Worm (Caenorhabditis elegans) whole organism, L2 larva: ENCODE results near the gene C17H12.11.

Experiments used
- F13H6.1 ChIP-seq: sonication (generic microtip); optimal IDR thresholded peaks from 2 replicates; lab custom pipeline; 2016; ENCODE audit warnings: missing genetic modification characterization, missing compliant biosample characterization
- R02D3.7 ChIP-seq: fragments of 150-350 bp; optimal IDR thresholded peaks from 2 replicates; lab custom pipeline; 2014; ENCODE audit warnings: missing biosample characterization, missing genetic modification characterization
- Y55F3AM.14 ChIP-seq: fragments of 200-800 bp; sonication (Bioruptor generic); optimal IDR thresholded peaks from 2 replicates; lab custom pipeline; 2018; ENCODE audit warnings: mild to moderate bottlenecking, missing genetic modification characterization, missing compliant biosample characterization
- ZK546.5 ChIP-seq: sonication (generic microtip); optimal IDR thresholded peaks from 2 replicates; lab custom pipeline; 2017; ENCODE audit warnings: missing biosample characterization, missing genetic modification characterization
- aly-2 ChIP-seq: fragments of 150-350 bp; optimal IDR thresholded peaks from 2 replicates; lab custom pipeline; 2014; ENCODE audit warnings: missing biosample characterization, missing genetic modification characterization
- ama-1 ChIP-seq: fragments of 150-350 bp; optimal IDR thresholded peaks from 2 replicates; lab custom pipeline; 2018; ENCODE audit warnings: inconsistent platforms
- blmp-1 ChIP-seq: sonication (generic microtip); optimal IDR thresholded peaks from 2 replicates; lab custom pipeline; 2017; ENCODE audit warnings: missing genetic modification characterization, mild to moderate bottlenecking, missing compliant biosample characterization, antibody characterized with exemption, moderate library complexity; ENCODE audit not compliant: insufficient read depth
- ceh-82 ChIP-seq: fragments of 150-350 bp; optimal IDR thresholded peaks from 2 replicates; lab custom pipeline; 2014; ENCODE audit warnings: missing biosample characterization, missing genetic modification characterization
- dmd-4 ChIP-seq: sonication (generic microtip); optimal IDR thresholded peaks from 2 replicates; lab custom pipeline; 2017; ENCODE audit warnings: missing biosample characterization, missing genetic modification characterization
- elt-1 ChIP-seq: fragments of 150-350 bp; optimal IDR thresholded peaks from 2 replicates; lab custom pipeline; 2014; ENCODE audit warnings: missing biosample characterization, missing genetic modification characterization
- elt-3 ChIP-seq: sonication (generic microtip); optimal IDR thresholded peaks from 2 replicates; lab custom pipeline; 2017; ENCODE audit warnings: missing biosample characterization, missing genetic modification characterization
- fos-1 ChIP-seq: fragments of 150-350 bp; optimal IDR thresholded peaks from 2 replicates; lab custom pipeline; 2014; ENCODE audit warnings: missing biosample characterization, missing genetic modification characterization
- gmeb-1 ChIP-seq: fragments of 150-350 bp; optimal IDR thresholded peaks from 2 replicates; lab custom pipeline; 2014; ENCODE audit warnings: missing biosample characterization, missing genetic modification characterization
- lin-11 ChIP-seq: fragments of 150-350 bp; sonication (generic microtip); optimal IDR thresholded peaks from 2 replicates; lab custom pipeline; 2014; ENCODE audit warnings: missing biosample characterization, missing genetic modification characterization, inconsistent platforms, mixed read lengths
- lin-13 ChIP-seq: fragments of 150-350 bp; optimal IDR thresholded peaks from 2 replicates; lab custom pipeline; 2014; ENCODE audit warnings: missing biosample characterization, missing genetic modification reagents, missing genetic modification characterization
- lin-39 ChIP-seq: fragments of 150-350 bp; optimal IDR thresholded peaks from 2 replicates; lab custom pipeline; 2014; ENCODE audit warnings: missing biosample characterization, missing genetic modification reagents, missing genetic modification characterization
- lsy-2 ChIP-seq, 2 experiments: fragments of 150-350 bp in 1 of 2; sonication (generic microtip) in 1 of 2; optimal IDR thresholded peaks; 2 replicates each; lab custom pipeline; 2014 to 2017; ENCODE audit warnings: missing biosample characterization in 2 of 2, missing genetic modification characterization in 2 of 2
- mab-5 ChIP-seq: fragments of 150-350 bp; optimal IDR thresholded peaks from 2 replicates; lab custom pipeline; 2014; ENCODE audit warnings: missing biosample characterization, missing genetic modification characterization
- mbf-1 ChIP-seq: sonication (generic microtip); optimal IDR thresholded peaks from 2 replicates; lab custom pipeline; 2017; ENCODE audit warnings: missing biosample characterization, missing genetic modification characterization
- nhr-10 ChIP-seq: sonication (generic microtip); optimal IDR thresholded peaks from 2 replicates; lab custom pipeline; 2017; ENCODE audit warnings: missing biosample characterization, missing genetic modification characterization
- nhr-11 ChIP-seq: fragments of 150-350 bp; optimal IDR thresholded peaks from 2 replicates; lab custom pipeline; 2014; ENCODE audit warnings: missing biosample characterization, missing genetic modification characterization
- nhr-12 ChIP-seq: fragments of 150-350 bp; optimal IDR thresholded peaks from 2 replicates; lab custom pipeline; 2014; ENCODE audit warnings: missing biosample characterization, missing genetic modification characterization
- nhr-129 ChIP-seq: fragments of 150-350 bp; optimal IDR thresholded peaks from 2 replicates; lab custom pipeline; 2014; ENCODE audit warnings: missing biosample characterization, missing genetic modification characterization
- nhr-21 ChIP-seq: fragments of 150-350 bp; optimal IDR thresholded peaks from 2 replicates; lab custom pipeline; 2014; ENCODE audit warnings: missing biosample characterization, missing genetic modification characterization
- nhr-23 ChIP-seq: fragments of 150-350 bp; optimal IDR thresholded peaks from 2 replicates; lab custom pipeline; 2014; ENCODE audit warnings: missing biosample characterization, missing genetic modification reagents, missing genetic modification characterization
- nhr-237 ChIP-seq: fragments of 150-350 bp; optimal IDR thresholded peaks from 2 replicates; lab custom pipeline; 2014; ENCODE audit warnings: missing biosample characterization, missing genetic modification characterization
- nhr-77 ChIP-seq: fragments of 150-350 bp; optimal IDR thresholded peaks from 2 replicates; lab custom pipeline; 2014; ENCODE audit warnings: missing biosample characterization, missing genetic modification characterization
- peb-1 ChIP-seq: fragments of 150-350 bp; optimal IDR thresholded peaks from 2 replicates; lab custom pipeline; 2014; ENCODE audit warnings: missing biosample characterization, missing genetic modification characterization
- sem-4 ChIP-seq: fragments of 150-350 bp; optimal IDR thresholded peaks from 2 replicates; lab custom pipeline; 2014; ENCODE audit warnings: missing biosample characterization, missing genetic modification reagents, missing genetic modification characterization
- skn-1 ChIP-seq: sonication (generic microtip); optimal IDR thresholded peaks from 2 replicates; lab custom pipeline; 2017; ENCODE audit warnings: missing biosample characterization, missing genetic modification characterization
- sma-9 ChIP-seq, 2 experiments: fragments of 150-350 bp in 1 of 2; sonication (generic microtip) in 1 of 2; optimal IDR thresholded peaks; 2 replicates each; lab custom pipeline; 2014 to 2016; ENCODE audit warnings: missing genetic modification characterization in 2 of 2, mild to moderate bottlenecking in 1 of 2, missing biosample characterization in 1 of 2, missing compliant biosample characterization in 1 of 2, missing genetic modification reagents in 1 of 2, moderate library complexity in 1 of 2
- unc-39 ChIP-seq: fragments of 150-350 bp; optimal IDR thresholded peaks from 2 replicates; lab custom pipeline; 2014; ENCODE audit warnings: missing biosample characterization, missing genetic modification characterization
- unc-55 ChIP-seq: fragments of 150-350 bp; sonication (generic microtip); optimal IDR thresholded peaks from 3 replicates; lab custom pipeline; 2014; ENCODE audit warnings: missing biosample characterization, missing genetic modification reagents, missing genetic modification characterization
- unc-62 ChIP-seq: fragments of 150-350 bp; optimal IDR thresholded peaks from 2 replicates; lab custom pipeline; 2014; ENCODE audit warnings: missing biosample characterization, missing genetic modification reagents, missing genetic modification characterization
- zag-1 ChIP-seq: fragments of 150-350 bp; optimal IDR thresholded peaks from 2 replicates; lab custom pipeline; 2014; ENCODE audit warnings: missing biosample characterization, missing genetic modification characterization
- ztf-1 ChIP-seq: fragments of 200-800 bp; sonication (Bioruptor generic); conservative IDR thresholded peaks from 2 replicates; pipeline ENCODE4 v1.3.6; 2022; ENCODE audit warnings: missing genetic modification characterization, missing compliant biosample characterization
- ztf-11 ChIP-seq: sonication (generic microtip); optimal IDR thresholded peaks from 2 replicates; lab custom pipeline; 2017; ENCODE audit warnings: missing biosample characterization, missing genetic modification characterization

C17H12.11 gene

ce11 chrIV:6809756-6810155 is 7.6 kb downstream of the C17H12.11 start (continued):
- no peak for TF ChIP-seq R02D3.7 (tag; lab: Kevin White, UChicago)
- TF ChIP-seq unc-55 (GFP tag; lab: Kevin White, UChicago): peak; percentile 91
- TF ChIP-seq nhr-77 (tag; lab: Kevin White, UChicago): no peak
- TF ChIP-seq ztf-11 (tag; lab: Kevin White, UChicago): no peak
- no peak for TF ChIP-seq skn-1 (tag; lab: Kevin White, UChicago)
- TF ChIP-seq unc-62 (GFP tag; lab: Kevin White, UChicago): no peak
- TF ChIP-seq peb-1: no peak
- no peak for TF ChIP-seq gmeb-1 (tag; lab: Kevin White, UChicago)
- TF ChIP-seq ztf-1 (GFP tag; lab: Robert Waterston, UW): no peak
- TF ChIP-seq F13H6.1 (tag; lab: Kevin White, UChicago): peak; percentile 74
- no peak for TF ChIP-seq ama-1
- TF ChIP-seq dmd-4: no peak
- no peak for TF ChIP-seq elt-3 (tag; lab: Kevin White, UChicago)
- TF ChIP-seq nhr-12 (tag; lab: Kevin White, UChicago): no peak
- TF ChIP-seq nhr-11 (tag; lab: Kevin White, UChicago): no peak
- TF ChIP-seq unc-39 (tag; lab: Kevin White, UChicago): no peak
- peak; percentile 53 for TF ChIP-seq lin-13 (GFP tag; lab: Kevin White, UChicago)
- TF ChIP-seq lin-11: peak; percentile 27
- peak; percentile 42 for TF ChIP-seq sma-9 (GFP tag; optimal IDR thresholded peaks at IDR 0.05; lab: Kevin White, UChicago)
- no peak for TF ChIP-seq sma-9 (tag; optimal IDR thresholded peaks at IDR 0.05; lab: Kevin White, UChicago)
- no peak for TF ChIP-seq aly-2
- TF ChIP-seq blmp-1 (tag; lab: Kevin White, UChicago): no peak
- TF ChIP-seq fos-1 (tag; lab: Kevin White, UChicago): no peak

ce11 chrIV:6811808-6812207 is 9.6 kb downstream of the C17H12.11 start, which contains the start of gene ceh-48:
Gene ceh-48 (plus strand): TSS chrIV:6812108.
- no peak for TF ChIP-seq nhr-12 (tag; lab: Kevin White, UChicago)
- no peak for TF ChIP-seq nhr-21 (tag; lab: Kevin White, UChicago)
- no peak for TF ChIP-seq peb-1
- no peak for TF ChIP-seq lsy-2 (tag; optimal IDR thresholded peaks at IDR 0.05; lab: Kevin White, UChicago)
- no peak for TF ChIP-seq nhr-10 (tag; lab: Kevin White, UChicago)
- TF ChIP-seq mbf-1 (tag; lab: Kevin White, UChicago): no peak
- no peak for TF ChIP-seq nhr-23
- TF ChIP-seq Y55F3AM.14: no peak
- no peak for TF ChIP-seq nhr-129 (tag; lab: Kevin White, UChicago)
- no peak for TF ChIP-seq ZK546.5 (tag; lab: Kevin White, UChicago)
- no peak for TF ChIP-seq mab-5 (tag; lab: Kevin White, UChicago)
- no peak for TF ChIP-seq dmd-4
- no peak for TF ChIP-seq elt-1 (tag; lab: Kevin White, UChicago)
- no peak for TF ChIP-seq ceh-82 (tag; lab: Kevin White, UChicago)
- TF ChIP-seq zag-1 (tag; lab: Kevin White, UChicago): no peak
- TF ChIP-seq skn-1 (tag; lab: Kevin White, UChicago): no peak
- no peak for TF ChIP-seq elt-3 (tag; lab: Kevin White, UChicago)
- TF ChIP-seq nhr-237 (tag; lab: Kevin White, UChicago): no peak
- TF ChIP-seq blmp-1 (tag; lab: Kevin White, UChicago): no peak

- TF ChIP-seq elt-3 (tag; lab: Kevin White, UChicago) (no peak), sem-4 (tag; lab: Kevin White, UChicago) (no peak), lin-39 (no peak), lsy-2 (tag; optimal IDR thresholded peaks at IDR 0.05; lab: Kevin White, UChicago) (no peak), unc-55 (GFP tag; lab: Kevin White, UChicago) (no peak), elt-1 (tag; lab: Kevin White, UChicago) (no peak), nhr-11 (tag; lab: Kevin White, UChicago) (no peak), zag-1 (tag; lab: Kevin White, UChicago) (no peak), ztf-11 (tag; lab: Kevin White, UChicago) (no peak), nhr-12 (tag; lab: Kevin White, UChicago) (no peak), nhr-77 (tag; lab: Kevin White, UChicago) (no peak), ceh-82 (tag; lab: Kevin White, UChicago) (no peak), lin-11 (no peak), ztf-1 (GFP tag; lab: Robert Waterston, UW) (no peak)
Observed at ce11 chrIV:6817554-6817953, 15.4 kb downstream of the C17H12.11 start, which contains the start of gene C17H12.5. Gene C17H12.5 (minus strand): TSS chrIV:6817654.
